ENCODE assay signal across 7 worm cellular contexts in the genomic region with DNA sequence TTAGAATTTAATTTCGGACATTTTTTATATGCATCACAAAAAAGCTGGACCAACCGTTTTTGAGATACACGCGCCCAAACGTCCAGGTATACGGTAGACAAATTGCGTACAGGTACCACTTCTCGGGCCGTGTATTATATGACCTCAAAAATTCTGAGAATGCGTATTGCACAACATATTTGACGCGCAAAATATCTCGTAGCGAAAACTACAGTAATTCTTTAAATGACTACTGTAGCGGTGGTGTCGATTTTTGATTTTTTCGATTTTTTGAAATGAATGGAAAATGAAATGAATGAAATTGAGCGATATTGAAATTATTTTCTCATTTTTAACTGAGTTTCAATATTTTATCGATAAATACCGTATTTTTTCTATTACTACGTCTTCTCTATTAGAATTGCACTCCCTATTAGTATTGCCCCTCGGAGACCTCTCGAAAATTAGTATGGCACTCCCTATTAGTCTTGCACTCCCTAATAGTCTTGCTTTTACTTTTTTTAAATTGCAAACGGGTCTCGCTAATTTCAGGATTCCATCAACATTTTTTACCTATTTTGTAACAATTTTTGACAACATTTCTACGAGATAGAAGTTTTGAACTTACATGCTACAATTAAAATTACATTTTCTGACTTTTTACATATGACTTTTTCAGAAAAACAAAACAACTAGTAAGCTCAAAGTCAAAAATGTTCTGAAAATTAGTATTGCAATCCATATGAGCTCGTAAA.
TF ChIP-seq lines count a peak whose summit lies in the region.

No protein-coding gene starts in this region.

TF ChIP-seq in whole organism, L1 larva, 84 proteins besides CTCF, POLR2A, EP300 and RAD21:
- TF ChIP-seq efl-3 (GFP tag; optimal IDR thresholded peaks at IDR 0.05; lab: Kevin White, UChicago) = peak; percentile 17
- no peak for TF ChIP-seq snu-23 (GFP tag; optimal IDR thresholded peaks at IDR 0.05; lab: Kevin White, UChicago)
- TF ChIP-seq lir-3 (tag; optimal IDR thresholded peaks at IDR 0.05; lab: Kevin White, UChicago; ENCODE audit: poor library complexity) = peak; percentile 31
- TF ChIP-seq Y116A8C.19 (tag; optimal IDR thresholded peaks at IDR 0.05; lab: Kevin White, UChicago; ENCODE audit: borderline replicate concordance) = no peak
- peak; percentile 24 for TF ChIP-seq hlh-4 (tag; optimal IDR thresholded peaks at IDR 0.05; lab: Kevin White, UChicago)

TF ChIP-seq in whole organism, L2 larva, 48 proteins besides CTCF, POLR2A, EP300 and RAD21:
- peak; percentile 63 for TF ChIP-seq peb-1 (tag; optimal IDR thresholded peaks at IDR 0.05; lab: Kevin White, UChicago)
- no peak for TF ChIP-seq elt-3 (tag; optimal IDR thresholded peaks at IDR 0.05; lab: Kevin White, UChicago)
- peak; percentile 3 for TF ChIP-seq nhr-12 (tag; optimal IDR thresholded peaks at IDR 0.05; lab: Kevin White, UChicago)

TF ChIP-seq in whole organism, L3 larva, 47 proteins besides CTCF, POLR2A, EP300 and RAD21:
- TF ChIP-seq elt-3 (tag; optimal IDR thresholded peaks at IDR 0.05; lab: Kevin White, UChicago) (no peak), lsy-12 (tag; optimal IDR thresholded peaks at IDR 0.05; lab: Kevin White, UChicago) (peak; percentile 34)

TF ChIP-seq in whole organism, L4 larva, 104 proteins besides CTCF, POLR2A, EP300 and RAD21:
- TF ChIP-seq mes-2 (tag; optimal IDR thresholded peaks at IDR 0.05; lab: Kevin White, UChicago; ENCODE audit: poor library complexity, severe bottlenecking) (peak; percentile 39), tra-1 (GFP tag; IDR thresholded peaks at IDR 0.05; lab: Robert Waterston, UW) (no peak), unc-62 (GFP tag; optimal IDR thresholded peaks at IDR 0.05 in 1 of 2; lab: Kevin White, UChicago) (peak in 1 of 2 experiments; percentile 95), unc-62 (tag; optimal IDR thresholded peaks at IDR 0.05; lab: Kevin White, UChicago) (no peak)

TF ChIP-seq in whole organism, late embryonic, 69 proteins besides CTCF, POLR2A, EP300 and RAD21:
- no peak for TF ChIP-seq ztf-16 (tag; optimal IDR thresholded peaks at IDR 0.05; lab: Kevin White, UChicago)
- TF ChIP-seq hlh-15 (tag; optimal IDR thresholded peaks at IDR 0.05; lab: Kevin White, UChicago) = no peak
- TF ChIP-seq sox-2 (GFP tag; IDR thresholded peaks at IDR 0.05; lab: Robert Waterston, UW) = no peak
- TF ChIP-seq fkh-6 (tag; optimal IDR thresholded peaks at IDR 0.05; lab: Kevin White, UChicago) = no peak
- no peak for TF ChIP-seq unc-86 (tag; optimal IDR thresholded peaks at IDR 0.05; lab: Kevin White, UChicago)
- no peak for TF ChIP-seq fkh-10 (GFP tag; optimal IDR thresholded peaks at IDR 0.05; lab: Kevin White, UChicago)
- TF ChIP-seq pax-1 (tag; optimal IDR thresholded peaks at IDR 0.05; lab: Kevin White, UChicago) = no peak
- TF ChIP-seq Y22D7AL.16 (tag; optimal IDR thresholded peaks at IDR 0.05; lab: Kevin White, UChicago) = no peak
- TF ChIP-seq eyg-1 (tag; optimal IDR thresholded peaks at IDR 0.05; lab: Kevin White, UChicago) = no peak
- TF ChIP-seq pat-9 (tag; optimal IDR thresholded peaks at IDR 0.05; lab: Kevin White, UChicago) = peak; percentile 31
- no peak for TF ChIP-seq ceh-45 (GFP tag; IDR thresholded peaks at IDR 0.05; lab: Robert Waterston, UW)
- no peak for TF ChIP-seq ceh-2 (tag; optimal IDR thresholded peaks at IDR 0.05; lab: Kevin White, UChicago)
- TF ChIP-seq T23F11.4 (GFP tag; optimal IDR thresholded peaks at IDR 0.05; lab: Kevin White, UChicago) = no peak
- TF ChIP-seq ceh-9 (tag; optimal IDR thresholded peaks at IDR 0.05; lab: Kevin White, UChicago) = no peak
- TF ChIP-seq pros-1 (tag; optimal IDR thresholded peaks at IDR 0.05; lab: Kevin White, UChicago) = no peak
- peak; percentile 62 for TF ChIP-seq ref-2 (tag; optimal IDR thresholded peaks at IDR 0.05; lab: Kevin White, UChicago)
- no peak for TF ChIP-seq sox-4 (tag; optimal IDR thresholded peaks at IDR 0.05; lab: Kevin White, UChicago)
- no peak for TF ChIP-seq unc-55 (GFP tag; optimal IDR thresholded peaks at IDR 0.05; lab: Kevin White, UChicago)
- peak; percentile 50 for TF ChIP-seq C38D4.7 (GFP tag; optimal IDR thresholded peaks at IDR 0.05; lab: Kevin White, UChicago)
- TF ChIP-seq C08G9.2 (tag; optimal IDR thresholded peaks at IDR 0.05; lab: Kevin White, UChicago) = peak; percentile 7
- no peak for TF ChIP-seq unc-42 (tag; optimal IDR thresholded peaks at IDR 0.05; lab: Kevin White, UChicago)

TF ChIP-seq in whole organism, mixed stage, embryonic, 35 proteins besides CTCF, POLR2A, EP300 and RAD21 (continues in another document):
- TF ChIP-seq M03D4.4 (tag; optimal IDR thresholded peaks at IDR 0.05; lab: Kevin White, UChicago) (no peak), nhr-76 (tag; optimal IDR thresholded peaks at IDR 0.05; lab: Kevin White, UChicago) (no peak), pha-4 (tag; optimal IDR thresholded peaks at IDR 0.05; lab: Kevin White, UChicago) (no peak), lin-32 (GFP tag; optimal IDR thresholded peaks at IDR 0.05; lab: Kevin White, UChicago) (no peak), ceh-83 (GFP tag; optimal IDR thresholded peaks at IDR 0.05; lab: Kevin White, UChicago) (peak; percentile 70), snpc-4 (tag; optimal IDR thresholded peaks at IDR 0.05; lab: Kevin White, UChicago) (no peak), flh-1 (GFP tag; optimal IDR thresholded peaks at IDR 0.05; lab: Kevin White, UChicago) (no peak), mab-5 (tag; optimal IDR thresholded peaks at IDR 0.05; lab: Kevin White, UChicago) (no peak), elt-1 (tag; optimal IDR thresholded peaks at IDR 0.05; lab: Kevin White, UChicago; ENCODE audit: borderline replicate concordance, insufficient read depth) (no peak), lin-13 (tag; optimal IDR thresholded peaks at IDR 0.05; lab: Kevin White, UChicago) (no peak), sptf-1 (tag; optimal IDR thresholded peaks at IDR 0.05; lab: Kevin White, UChicago) (peak; percentile 57), blmp-1 (tag; optimal IDR thresholded peaks at IDR 0.05; lab: Kevin White, UChicago) (peak; percentile 18), sem-2 (GFP tag; optimal IDR thresholded peaks at IDR 0.05; lab: Kevin White, UChicago) (no peak), ceh-43 (GFP tag; optimal IDR thresholded peaks at IDR 0.05; lab: Kevin White, UChicago) (no peak), elt-3 (tag; optimal IDR thresholded peaks at IDR 0.05; lab: Kevin White, UChicago) (no peak), unc-62 (GFP tag; optimal IDR thresholded peaks at IDR 0.05; lab: Kevin White, UChicago) (no peak), drap-1 (GFP tag; optimal IDR thresholded peaks at IDR 0.05; lab: Kevin White, UChicago) (peak; percentile 31), cnd-1 (tag; optimal IDR thresholded peaks at IDR 0.05; lab: Kevin White, UChicago) (no peak), unc-120 (tag; optimal IDR thresholded peaks at IDR 0.05; lab: Kevin White, UChicago; ENCODE audit: poor library complexity, severe bottlenecking) (no peak), ceh-39 (tag; optimal IDR thresholded peaks at IDR 0.05; lab: Kevin White, UChicago) (no peak), zip-8 (tag; optimal IDR thresholded peaks at IDR 0.05; lab: Kevin White, UChicago) (no peak), nhr-2 (tag; optimal IDR thresholded peaks at IDR 0.05; lab: Kevin White, UChicago) (no peak), ztf-11 (tag; optimal IDR thresholded peaks at IDR 0.05; lab: Kevin White, UChicago) (no peak), mep-1 (tag; optimal IDR thresholded peaks at IDR 0.05; lab: Kevin White, UChicago) (no peak), tbx-8 (GFP tag; optimal IDR thresholded peaks at IDR 0.05; lab: Kevin White, UChicago) (no peak), nhr-12 (tag; optimal IDR thresholded peaks at IDR 0.05; lab: Kevin White, UChicago) (no peak)

TF ChIP-seq in whole organism, young adult, 124 proteins besides CTCF, POLR2A, EP300 and RAD21:
- TF ChIP-seq nhr-90 (tag; optimal IDR thresholded peaks at IDR 0.05; lab: Kevin White, UChicago) (no peak), madf-10 (tag; optimal IDR thresholded peaks at IDR 0.05; lab: Kevin White, UChicago) (no peak), madf-6 (GFP tag; IDR thresholded peaks at IDR 0.05; lab: Robert Waterston, UW) (no peak), mcd-1 (GFP tag; IDR thresholded peaks at IDR 0.05; lab: Robert Waterston, UW) (no peak), lsl-1 (GFP tag; optimal IDR thresholded peaks at IDR 0.05; lab: Kevin White, UChicago) (peak; percentile 27), ZK185.1 (tag; optimal IDR thresholded peaks at IDR 0.05; lab: Kevin White, UChicago; ENCODE audit: poor library complexity, severe bottlenecking) (peak; percentile 14)
TF ChIP-seq in whole organism, young adult: peak in this region for 2.
